Worm (Caenorhabditis elegans): Measurements from ENCODE around the gene D2089.3.

D2089.3 gene

DNA sequence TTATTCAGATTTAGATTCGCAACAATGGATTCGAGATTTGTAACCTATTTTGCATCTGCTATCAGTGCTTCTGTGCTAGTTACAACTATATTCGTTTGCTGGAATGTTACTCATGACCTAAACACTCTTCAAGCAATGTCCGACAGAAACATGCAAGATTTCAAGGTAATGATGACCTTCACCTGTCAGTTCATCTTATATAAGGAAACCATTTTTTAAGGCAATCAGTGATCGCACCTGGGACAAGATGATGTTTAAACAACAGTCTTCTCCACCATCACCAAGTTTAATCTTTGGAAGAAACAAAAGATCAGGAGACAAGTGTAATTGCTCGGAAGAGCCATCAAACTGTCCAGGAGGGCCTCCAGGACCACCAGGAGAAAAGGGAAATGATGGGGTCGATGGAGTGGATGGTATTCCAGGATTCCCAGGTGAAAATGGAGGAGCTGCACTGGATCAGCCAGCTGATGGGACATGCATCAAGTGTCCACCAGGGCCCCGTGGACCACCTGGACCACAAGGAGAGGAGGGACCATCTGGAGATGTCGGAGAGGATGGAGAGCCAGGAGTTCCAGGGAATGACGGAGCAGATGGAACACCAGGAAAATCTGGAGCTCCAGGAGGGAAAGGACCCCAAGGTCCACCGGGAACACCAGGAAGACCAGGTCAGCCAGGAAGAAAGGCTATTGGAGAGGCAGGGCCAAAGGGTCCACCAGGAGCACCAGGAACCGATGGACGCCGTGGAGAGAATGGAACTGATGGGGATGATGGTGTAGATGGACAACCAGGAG lies 38.9 kb upstream of the D2089.3 start, which contains the start of gene col-79:
Gene col-79 (plus strand): TSS at position 20 of the 791 bp plus-strand sequence.
- TF ChIP-seq ceh-88 (GFP tag; IDR thresholded peaks at IDR 0.05) = no peak
- peak; percentile 76 for TF ChIP-seq nhr-85 (tag)
- peak; percentile 37 for TF ChIP-seq nhr-20 (tag; optimal IDR thresholded peaks at IDR 0.05)
- peak; percentile 26 for TF ChIP-seq lin-14 (GFP tag; optimal IDR thresholded peaks at IDR 0.05)

DNA sequence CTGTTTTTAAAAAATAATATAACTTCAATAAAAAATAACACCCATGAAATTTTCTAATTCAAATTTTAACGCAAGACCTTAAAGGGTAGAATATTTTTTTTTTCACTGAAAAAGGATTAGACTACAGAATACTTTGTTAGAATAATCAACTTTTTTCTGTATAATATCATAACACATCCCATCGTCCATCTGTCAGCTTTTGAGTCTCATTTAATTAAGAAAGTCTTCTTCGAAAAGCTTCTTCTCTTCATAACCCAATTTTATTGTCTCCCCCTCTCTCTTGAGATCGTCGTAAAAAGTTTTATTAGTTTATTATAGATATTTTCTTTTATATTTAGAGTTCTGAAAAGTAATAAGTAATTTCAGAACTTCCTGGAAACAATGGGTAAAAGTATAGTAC lies 31.1 kb upstream of the D2089.3 start:
- TF ChIP-seq tbx-2 (tag; optimal IDR thresholded peaks at IDR 0.05) = no peak
- no peak for TF ChIP-seq fkh-4 (tag; optimal IDR thresholded peaks at IDR 0.05; ENCODE audit: borderline replicate concordance)
- TF ChIP-seq lir-3 (tag; optimal IDR thresholded peaks at IDR 0.05; ENCODE audit: poor library complexity) = no peak
- TF ChIP-seq pag-3 (tag; optimal IDR thresholded peaks at IDR 0.05; ENCODE audit: borderline replicate concordance, insufficient read depth) = no peak
- peak; percentile 1 for TF ChIP-seq lin-14 (GFP tag; optimal IDR thresholded peaks at IDR 0.05)

DNA sequence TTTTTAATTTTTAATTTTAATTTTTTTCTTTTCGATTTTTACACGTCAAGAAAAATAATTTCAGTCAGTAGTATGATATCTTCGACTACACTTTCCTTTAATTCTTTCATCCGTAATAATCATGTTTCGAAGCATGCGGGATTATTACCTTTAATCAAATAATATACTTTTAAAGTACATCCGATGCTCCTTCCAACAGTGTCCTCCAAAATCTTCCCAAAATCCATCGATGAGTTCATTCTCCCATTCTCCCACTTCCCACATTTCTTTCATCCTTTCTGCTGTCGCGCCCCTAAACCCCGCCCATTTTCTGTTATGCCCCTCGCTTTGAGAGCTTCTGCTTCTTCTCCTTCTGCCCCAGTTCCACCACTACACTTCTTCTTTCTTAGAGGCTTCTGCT lies 29.8 kb upstream of the D2089.3 start, which contains the start of gene lgc-57:
Gene lgc-57 (plus strand): TSS at position 301 of the 400 bp plus-strand sequence.
- no peak for TF ChIP-seq lin-15B (tag; optimal IDR thresholded peaks at IDR 0.05)
- no peak for TF ChIP-seq Y116A8C.19 (tag; optimal IDR thresholded peaks at IDR 0.05; ENCODE audit: borderline replicate concordance)
- no peak for TF ChIP-seq tlp-1 (tag; optimal IDR thresholded peaks at IDR 0.05)
- no peak for TF ChIP-seq snu-23 (GFP tag; optimal IDR thresholded peaks at IDR 0.05)
- no peak for TF ChIP-seq egl-13 (tag; optimal IDR thresholded peaks at IDR 0.05)
- TF ChIP-seq mep-1 (tag; optimal IDR thresholded peaks at IDR 0.05) = no peak
- TF ChIP-seq ztf-11 (tag; optimal IDR thresholded peaks at IDR 0.05) = no peak
- no peak for TF ChIP-seq aly-2 (tag; optimal IDR thresholded peaks at IDR 0.05)
- TF ChIP-seq efl-3 (GFP tag; optimal IDR thresholded peaks at IDR 0.05) = no peak
- TF ChIP-seq C16A3.4 (tag; optimal IDR thresholded peaks at IDR 0.05) = no peak
- TF ChIP-seq blmp-1 (tag; optimal IDR thresholded peaks at IDR 0.05) = no peak
- no peak for TF ChIP-seq lin-39 (tag; optimal IDR thresholded peaks at IDR 0.05)

DNA sequence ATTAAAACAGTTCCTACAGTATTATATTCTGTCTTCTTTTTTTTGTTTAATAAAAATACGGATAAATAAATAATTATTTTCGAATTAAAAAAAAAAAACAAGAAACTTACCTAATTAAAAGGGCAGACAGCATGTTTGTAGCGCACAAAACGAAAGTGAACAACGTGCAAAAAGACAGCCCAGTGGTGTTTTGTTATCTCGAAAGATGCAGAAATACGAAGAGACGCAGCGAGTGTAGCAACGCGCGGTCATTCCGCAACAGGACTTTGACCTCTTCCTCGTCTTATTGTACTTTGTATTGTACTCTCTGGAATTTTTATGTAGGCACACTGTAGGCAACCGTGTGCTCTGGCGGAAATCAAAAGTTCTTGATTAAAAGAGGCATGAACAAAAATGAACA lies 28.7 kb upstream of the D2089.3 start, which contains the start of gene gbh-1:
Gene gbh-1 (minus strand): TSS at position 149 of the 400 bp plus-strand sequence.
- TF ChIP-seq fkh-4 (tag; optimal IDR thresholded peaks at IDR 0.05; ENCODE audit: borderline replicate concordance) = no peak
- TF ChIP-seq elt-2 (tag; optimal IDR thresholded peaks at IDR 0.05) = peak; percentile 26
- TF ChIP-seq mdl-1 (tag; optimal IDR thresholded peaks at IDR 0.05) = no peak
- no peak for TF ChIP-seq unc-62 (GFP tag; optimal IDR thresholded peaks at IDR 0.05)
- peak; percentile 70 for TF ChIP-seq blmp-1 (tag; optimal IDR thresholded peaks at IDR 0.05)

DNA sequence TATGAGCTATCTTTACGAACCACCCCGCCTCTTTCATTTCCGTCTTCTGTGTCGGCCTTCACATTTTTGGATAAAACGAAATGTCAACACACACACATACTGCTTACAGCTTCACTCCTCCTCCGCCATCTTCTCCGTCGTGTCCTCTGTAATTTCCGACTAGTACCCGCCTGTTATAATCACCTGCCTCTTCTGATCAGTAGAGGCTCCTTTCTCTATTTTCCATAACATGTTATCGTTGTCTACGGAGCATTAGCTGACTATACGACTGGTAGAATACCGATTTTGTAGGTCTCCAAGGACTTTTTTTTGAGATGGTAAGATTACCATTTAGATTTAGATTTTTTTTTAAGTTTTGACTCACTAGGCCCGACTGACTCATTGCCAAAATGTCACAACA lies 20.0 kb upstream of the D2089.3 start:
- TF ChIP-seq efl-1 (optimal IDR thresholded peaks at IDR 0.05) = no peak
- TF ChIP-seq efl-1 (GFP tag; optimal IDR thresholded peaks at IDR 0.05 in 1 of 2) = peak in 1 of 2 experiments; percentile 9
- TF ChIP-seq unc-86 (tag; optimal IDR thresholded peaks at IDR 0.05) = no peak

DNA sequence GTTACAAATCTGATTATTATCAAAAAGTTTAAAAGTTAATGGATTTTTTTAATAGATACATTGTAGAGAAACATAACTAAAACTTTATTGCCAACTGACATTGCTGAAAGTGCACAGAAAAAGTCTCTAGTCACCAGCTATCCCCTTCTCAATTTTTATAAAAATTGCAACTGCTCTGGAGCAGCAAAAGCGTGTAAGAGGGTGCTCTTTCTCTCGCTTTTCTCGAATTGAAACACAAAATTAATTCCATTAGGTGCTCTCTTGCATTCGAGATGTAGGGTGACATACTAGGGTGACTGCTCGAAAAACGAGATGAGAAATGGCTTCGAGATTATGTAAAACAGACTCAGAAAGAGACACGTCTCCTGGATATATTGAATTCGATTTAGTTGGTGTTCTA lies 15.7 kb upstream of the D2089.3 start:
- TF ChIP-seq ceh-8 (GFP tag; optimal IDR thresholded peaks at IDR 0.05) (no peak), mep-1 (tag; optimal IDR thresholded peaks at IDR 0.05) (no peak), tlp-1 (tag; optimal IDR thresholded peaks at IDR 0.05) (no peak), skn-1 (tag; optimal IDR thresholded peaks at IDR 0.05) (no peak), isw-1 (GFP tag; IDR thresholded peaks at IDR 0.05) (no peak), lin-35 (GFP tag; optimal IDR thresholded peaks at IDR 0.05) (no peak), nhr-20 (tag; optimal IDR thresholded peaks at IDR 0.05) (no peak), unc-130 (tag; optimal IDR thresholded peaks at IDR 0.05) (no peak), zag-1 (tag; optimal IDR thresholded peaks at IDR 0.05) (no peak), fkh-10 (GFP tag; optimal IDR thresholded peaks at IDR 0.05) (no peak), efl-3 (GFP tag; optimal IDR thresholded peaks at IDR 0.05) (no peak), sox-4 (tag; optimal IDR thresholded peaks at IDR 0.05) (no peak), mdl-1 (tag; optimal IDR thresholded peaks at IDR 0.05) (no peak), egl-27 (tag; optimal IDR thresholded peaks at IDR 0.05) (no peak), xbp-1 (tag; optimal IDR thresholded peaks at IDR 0.05) (no peak), tbx-2 (tag; optimal IDR thresholded peaks at IDR 0.05) (no peak), lsy-2 (tag; optimal IDR thresholded peaks at IDR 0.05) (no peak)
